Worm (Caenorhabditis elegans): ENCODE measurements around the gene srt-8.
"Not testable (repeated sequence)": the region's sequence is repeated elsewhere in the genome, so short reads cannot be mapped to it uniquely, and the experiment has no call there.

The srt-8 gene

ce11 chrV:3100527-3100926, 14.2 kb downstream of the srt-8 start:
- TF ChIP-seq crh-2 (tag; optimal IDR thresholded peaks at IDR 0.05): no peak
- TF ChIP-seq lin-13 (GFP tag; optimal IDR thresholded peaks at IDR 0.05): no peak
- TF ChIP-seq nhr-237 (tag; optimal IDR thresholded peaks at IDR 0.05): no peak
- no peak for TF ChIP-seq elt-3 (tag; optimal IDR thresholded peaks at IDR 0.05)
- no peak for TF ChIP-seq C34F6.9 (tag; optimal IDR thresholded peaks at IDR 0.05)
- TF ChIP-seq fos-1 (tag; optimal IDR thresholded peaks at IDR 0.05): no peak
- TF ChIP-seq F13H6.1 (tag; optimal IDR thresholded peaks at IDR 0.05): no peak
- TF ChIP-seq nhr-25 (tag; optimal IDR thresholded peaks at IDR 0.05): no peak
- no peak for TF ChIP-seq blmp-1 (tag; optimal IDR thresholded peaks at IDR 0.05; ENCODE audit: insufficient read depth)

- TF ChIP-seq snpc-4, lin-11, ztf-11 (tag; optimal IDR thresholded peaks at IDR 0.05): not testable (repeated sequence)
Observed at ce11 chrV:3102049-3102448, 15.7 kb downstream of the srt-8 start, which contains the start of gene Y73C8C.4. TSS of gene Y73C8C.4 (minus strand) at chrV:3102149.

ce11 chrV:3104134-3104533, 17.8 kb downstream of the srt-8 start, which contains the start of gene str-66:
TSS of gene str-66 (minus strand) at chrV:3104234.
- TF ChIP-seq mab-5 (tag; optimal IDR thresholded peaks at IDR 0.05) (no peak), sem-4 (tag; optimal IDR thresholded peaks at IDR 0.05) (no peak), alr-1 (tag; optimal IDR thresholded peaks at IDR 0.05) (no peak), lin-39 (tag; optimal IDR thresholded peaks at IDR 0.05) (no peak), nhr-129 (tag; optimal IDR thresholded peaks at IDR 0.05) (no peak), nhr-23 (tag; optimal IDR thresholded peaks at IDR 0.05) (no peak), nhr-21 (tag; optimal IDR thresholded peaks at IDR 0.05) (no peak), aly-2 (tag; optimal IDR thresholded peaks at IDR 0.05) (no peak), nhr-11 (tag; optimal IDR thresholded peaks at IDR 0.05) (no peak), nhr-6 (tag; optimal IDR thresholded peaks at IDR 0.05) (no peak), C34F6.9 (tag; optimal IDR thresholded peaks at IDR 0.05) (no peak), ztf-11 (tag; optimal IDR thresholded peaks at IDR 0.05) (no peak), ceh-16 (tag; optimal IDR thresholded peaks at IDR 0.05) (no peak), skn-1 (tag; optimal IDR thresholded peaks at IDR 0.05) (no peak), nhr-25 (tag; optimal IDR thresholded peaks at IDR 0.05) (no peak), gmeb-1 (tag; optimal IDR thresholded peaks at IDR 0.05) (no peak)

ce11 chrV:3105810-3106209, 19.4 kb downstream of the srt-8 start, which contains the start of gene str-69:
TSS of gene str-69 (minus strand) at chrV:3105910.
- TF ChIP-seq lin-39 (tag; optimal IDR thresholded peaks at IDR 0.05) (no peak), snpc-4 (tag; optimal IDR thresholded peaks at IDR 0.05) (no peak), skn-1 (tag; optimal IDR thresholded peaks at IDR 0.05) (no peak), nhr-10 (tag; optimal IDR thresholded peaks at IDR 0.05) (no peak), zag-1 (tag; optimal IDR thresholded peaks at IDR 0.05) (no peak), ztf-1 (GFP tag; conservative IDR thresholded peaks at IDR 0.05) (no peak), elt-1 (tag; optimal IDR thresholded peaks at IDR 0.05) (no peak), elt-3 (tag; optimal IDR thresholded peaks at IDR 0.05) (no peak), nhr-23 (tag; optimal IDR thresholded peaks at IDR 0.05) (no peak)

ce11 chrV:3106785-3107184, 20.4 kb downstream of the srt-8 start:
- TF ChIP-seq nhr-10 (tag; optimal IDR thresholded peaks at IDR 0.05) (no peak), lsy-2 (tag; optimal IDR thresholded peaks at IDR 0.05) (no peak), mbf-1 (tag; optimal IDR thresholded peaks at IDR 0.05) (no peak), unc-55 (GFP tag; optimal IDR thresholded peaks at IDR 0.05) (no peak), nhr-25 (tag; optimal IDR thresholded peaks at IDR 0.05) (no peak), dmd-4 (tag; optimal IDR thresholded peaks at IDR 0.05) (no peak), nhr-23 (tag; optimal IDR thresholded peaks at IDR 0.05) (no peak), crh-2 (tag; optimal IDR thresholded peaks at IDR 0.05) (no peak), peb-1 (tag; optimal IDR thresholded peaks at IDR 0.05) (no peak), egl-27 (tag; optimal IDR thresholded peaks at IDR 0.05) (no peak), elt-1 (tag; optimal IDR thresholded peaks at IDR 0.05) (no peak), unc-39 (tag; optimal IDR thresholded peaks at IDR 0.05) (no peak), nhr-6 (tag; optimal IDR thresholded peaks at IDR 0.05) (no peak), ceh-16 (tag; optimal IDR thresholded peaks at IDR 0.05) (no peak), ztf-11 (tag; optimal IDR thresholded peaks at IDR 0.05) (no peak), fos-1 (tag; optimal IDR thresholded peaks at IDR 0.05) (no peak), nhr-11 (tag; optimal IDR thresholded peaks at IDR 0.05) (no peak), zag-1 (tag; optimal IDR thresholded peaks at IDR 0.05) (no peak)

Measured in whole organism, L2 larva.